Worm (Caenorhabditis elegans) whole organism, late embryonic: Measurements from ENCODE around the gene str-173.

Source experiments
- T23F11.4 ChIP-seq: fragments of 200-800 bp; sonication (Bioruptor generic); optimal IDR thresholded peaks from 2 replicates; lab custom pipeline; 2018; ENCODE audit warnings: mild to moderate bottlenecking, missing genetic modification characterization, missing compliant biosample characterization
- ama-1 ChIP-seq: fragments of 150-350 bp; optimal IDR thresholded peaks from 2 replicates; lab custom pipeline; 2014
- ceh-14 ChIP-seq: sonication (generic microtip); optimal IDR thresholded peaks from 2 replicates; lab custom pipeline; 2016; ENCODE audit warnings: missing genotype, missing genetic modification characterization, missing compliant biosample characterization
- ceh-9 ChIP-seq: sonication (generic microtip); optimal IDR thresholded peaks from 2 replicates; lab custom pipeline; 2016; ENCODE audit warnings: mild to moderate bottlenecking, missing genetic modification characterization, inconsistent platforms, missing compliant biosample characterization
- elt-2 ChIP-seq: sonication (generic microtip); optimal IDR thresholded peaks from 2 replicates; lab custom pipeline; 2016; ENCODE audit warnings: missing genetic modification reagents, missing genetic modification characterization, missing compliant biosample characterization
- odd-2 ChIP-seq: sonication (generic microtip); optimal IDR thresholded peaks from 2 replicates; lab custom pipeline; 2017; ENCODE audit warnings: antibody characterized with exemption, mild to moderate bottlenecking, missing genetic modification characterization, missing compliant biosample characterization
- pag-3 ChIP-seq: sonication (generic microtip); optimal IDR thresholded peaks from 2 replicates; lab custom pipeline; 2016; ENCODE audit warnings: missing compliant biosample characterization, missing genetic modification characterization, borderline replicate concordance
- pha-4 ChIP-seq: fragments of 150-350 bp; optimal IDR thresholded peaks from 2 replicates; lab custom pipeline; 2018; ENCODE audit warnings: missing biosample characterization, missing genetic modification reagents, missing genetic modification characterization
- ref-2 ChIP-seq: sonication (generic microtip); optimal IDR thresholded peaks from 2 replicates; lab custom pipeline; 2016; ENCODE audit warnings: missing genetic modification characterization, missing compliant biosample characterization
- sox-4 ChIP-seq: sonication (generic microtip); optimal IDR thresholded peaks from 2 replicates; lab custom pipeline; 2017; ENCODE audit warnings: mild to moderate bottlenecking, missing genetic modification characterization, inconsistent platforms, missing compliant biosample characterization
- unc-3 ChIP-seq, 2 experiments: fragments of 200-800 bp in 1 of 2; sonication (Bioruptor generic) in 1 of 2; sonication (generic microtip) in 1 of 2; conservative IDR thresholded peaks in 1 of 2; optimal IDR thresholded peaks in 1 of 2; 2 replicates each; pipeline versions ENCODE4 v1.3.6 to Lab custom; 2016 to 2022; ENCODE audit warnings: missing compliant biosample characterization in 2 of 2, missing genetic modification characterization in 2 of 2, missing genetic modification reagents in 1 of 2

- TF ChIP-seq pag-3 (tag; lab: Kevin White, UChicago) (no peak), ceh-14 (no peak), ama-1 (lab: Kevin White, UChicago) (no peak), ref-2 (tag; lab: Kevin White, UChicago) (no peak), odd-2 (no peak), pha-4 (tag; lab: Kevin White, UChicago) (no peak), ceh-9 (tag; lab: Kevin White, UChicago) (no peak), sox-4 (tag; lab: Kevin White, UChicago) (no peak), unc-3 (GFP tag; conservative IDR thresholded peaks at IDR 0.05; lab: Robert Waterston, UW) (no peak), unc-3 (tag; optimal IDR thresholded peaks at IDR 0.05; lab: Kevin White, UChicago) (no peak), elt-2 (tag; lab: Kevin White, UChicago) (no peak), T23F11.4 (GFP tag; lab: Kevin White, UChicago) (no peak)
These were observed at the start of gene str-173, which contains the start of gene Y17G9A.4 for ce11 chrIV:4861449-4861848.
